Fruit fly (Drosophila melanogaster) whole organism, embryonic: ENCODE measurements around the gene twe.

Experiments
- CG10462 ChIP-seq: fragments of 200-800 bp; sonication (Bioruptor generic); optimal IDR thresholded peaks from 2 replicates; lab custom pipeline; 2016; ENCODE audit warnings: missing biosample characterization, missing genetic modification characterization
- CG10543 ChIP-seq: fragments of 200-800 bp; sonication (Bioruptor generic); optimal IDR thresholded peaks from 3 replicates; lab custom pipeline; 2017; ENCODE audit warnings: missing biosample characterization, mild to moderate bottlenecking, missing genetic modification characterization, moderate library complexity
- CG11696 ChIP-seq: fragments of 200-800 bp; sonication (Bioruptor generic); IDR thresholded peaks from 2 replicates; pipeline ENCODE4 v1.3.6; 2022; ENCODE audit warnings: missing biosample characterization, missing genetic modification characterization
- CG12299 ChIP-seq: fragments of 200-800 bp; sonication (Bioruptor generic); optimal IDR thresholded peaks from 2 replicates; lab custom pipeline; 2018; ENCODE audit warnings: missing biosample characterization, mild to moderate bottlenecking, missing genetic modification characterization
- CG17568 ChIP-seq: fragments of 200-800 bp; sonication (Bioruptor generic); optimal IDR thresholded peaks from 2 replicates; lab custom pipeline; 2018; ENCODE audit warnings: missing biosample characterization, mild to moderate bottlenecking, missing genetic modification characterization, moderate library complexity
- CG17829 ChIP-seq: fragments of 200-800 bp; optimal IDR thresholded peaks from 2 replicates; lab custom pipeline; 2019; ENCODE audit warnings: missing biosample characterization, mild to moderate bottlenecking, missing genetic modification characterization, moderate library complexity
- CG18599 ChIP-seq: fragments of 200-800 bp; sonication (Bioruptor generic); optimal IDR thresholded peaks from 3 replicates; lab custom pipeline; 2017; ENCODE audit warnings: missing biosample characterization, missing genetic modification characterization, mild to moderate bottlenecking, moderate library complexity, missing genetic modification reagents
- CG31365 ChIP-seq: fragments of 200-800 bp; sonication (Bioruptor generic); optimal IDR thresholded peaks from 2 replicates; lab custom pipeline; 2018; ENCODE audit warnings: missing biosample characterization, mild to moderate bottlenecking, missing genetic modification characterization
- CG6654 ChIP-seq: fragments of 200-800 bp; sonication (Bioruptor generic); optimal IDR thresholded peaks from 2 replicates; lab custom pipeline; 2017; ENCODE audit warnings: missing biosample characterization, mild to moderate bottlenecking, missing genetic modification characterization
- CG6683 ChIP-seq: fragments of 200-800 bp; sonication (Bioruptor generic); optimal IDR thresholded peaks from 2 replicates; lab custom pipeline; 2017; ENCODE audit warnings: missing biosample characterization, mild to moderate bottlenecking, missing genetic modification characterization, missing genetic modification reagents
- CG6813 ChIP-seq: fragments of 200-800 bp; sonication (Bioruptor generic); optimal IDR thresholded peaks from 2 replicates; lab custom pipeline; 2017; ENCODE audit warnings: missing biosample characterization, missing genetic modification characterization, mild to moderate bottlenecking, moderate library complexity, missing genetic modification reagents
- CG7556 ChIP-seq: fragments of 200-800 bp; sonication (Bioruptor generic); optimal IDR thresholded peaks from 2 replicates; lab custom pipeline; 2017; ENCODE audit warnings: missing biosample characterization, mild to moderate bottlenecking, missing genetic modification characterization
- D ChIP-seq, 2 experiments: fragments of 200-800 bp in 1 of 2; fragments of >200 bp in 1 of 2; sonication (Bioruptor generic) in 1 of 2; optimal IDR thresholded peaks; 2 replicates in 1 of 2; 3 replicates in 1 of 2; lab custom pipeline; 2017; ENCODE audit warnings: mild to moderate bottlenecking in 1 of 2, missing biosample characterization in 1 of 2, missing genetic modification characterization in 1 of 2, missing genetic modification reagents in 1 of 2
- D19A ChIP-seq: fragments of 200-800 bp; optimal IDR thresholded peaks from 3 replicates; lab custom pipeline; 2019; ENCODE audit warnings: missing biosample characterization, mild to moderate bottlenecking, missing genetic modification characterization, moderate library complexity
- Dip3 ChIP-seq: fragments of 200-800 bp; sonication (Bioruptor generic); optimal IDR thresholded peaks from 3 replicates; lab custom pipeline; 2016; ENCODE audit warnings: missing biosample characterization, missing genetic modification characterization
- ERR ChIP-seq: fragments of 200-800 bp; sonication (Bioruptor generic); optimal IDR thresholded peaks from 2 replicates; lab custom pipeline; 2016; ENCODE audit warnings: missing biosample characterization, missing genetic modification characterization
- Elba2 ChIP-seq: fragments of 200-800 bp; sonication (Bioruptor generic); optimal IDR thresholded peaks from 3 replicates; lab custom pipeline; 2016; ENCODE audit warnings: missing biosample characterization, missing genetic modification characterization
- H15 ChIP-seq: fragments of 200-800 bp; sonication (Bioruptor generic); IDR thresholded peaks from 3 replicates; pipeline ENCODE4 v1.3.6; 2022; ENCODE audit warnings: missing biosample characterization, missing genetic modification characterization
- Hand ChIP-seq: fragments of 200-800 bp; sonication (Bioruptor generic); optimal IDR thresholded peaks from 2 replicates; lab custom pipeline; 2017; ENCODE audit warnings: mild to moderate bottlenecking, missing biosample characterization, missing genetic modification reagents, missing genetic modification characterization
- Hey ChIP-seq: fragments of 200-800 bp; sonication (Bioruptor generic); optimal IDR thresholded peaks from 3 replicates; lab custom pipeline; 2018; ENCODE audit warnings: missing biosample characterization, mild to moderate bottlenecking, missing genetic modification characterization
- MTF-1 ChIP-seq: fragments of 200-800 bp; sonication (Bioruptor generic); optimal IDR thresholded peaks from 2 replicates; lab custom pipeline; 2018; ENCODE audit warnings: missing biosample characterization, mild to moderate bottlenecking, missing genetic modification characterization, borderline replicate concordance
- Max ChIP-seq: fragments of 200-800 bp; sonication (Bioruptor generic); optimal IDR thresholded peaks from 2 replicates; lab custom pipeline; 2016; ENCODE audit warnings: missing biosample characterization, mild to moderate bottlenecking, missing genetic modification characterization
- NfI ChIP-seq: fragments of 200-800 bp; sonication (Bioruptor generic); optimal IDR thresholded peaks from 3 replicates; lab custom pipeline; 2018; ENCODE audit warnings: missing biosample characterization, mild to moderate bottlenecking, missing genetic modification characterization, moderate library complexity
- Ravus ChIP-seq: fragments of 200-800 bp; sonication (Bioruptor generic); IDR thresholded peaks from 2 replicates; pipeline ENCODE4 v1.3.6; 2022; ENCODE audit warnings: missing biosample characterization, missing genetic modification characterization
- Trl ChIP-seq, 3 experiments: fragments of >200 bp in 2 of 3; fragments of 200-800 bp in 1 of 3; sonication (Bioruptor generic) in 1 of 3; optimal IDR thresholded peaks; 2 replicates in 1 of 3; 3 replicates in 2 of 3; lab custom pipeline; 2016 to 2017; ENCODE audit warnings: missing biosample characterization in 1 of 3, missing genetic modification characterization in 1 of 3
- ab ChIP-seq: fragments of 200-800 bp; sonication (Bioruptor generic); optimal IDR thresholded peaks from 2 replicates; lab custom pipeline; 2016; ENCODE audit warnings: missing biosample characterization, missing genetic modification characterization
- ase ChIP-seq: fragments of 200-800 bp; sonication (Bioruptor generic); IDR thresholded peaks from 3 replicates; pipeline ENCODE4 v1.3.6; 2022; ENCODE audit warnings: missing biosample characterization, missing genetic modification characterization
- cad ChIP-seq: fragments of >200 bp; optimal IDR thresholded peaks from 2 replicates; lab custom pipeline; 2017; ENCODE audit warnings: missing biosample characterization, missing genetic modification characterization
- caup ChIP-seq: fragments of 200-800 bp; sonication (Bioruptor generic); optimal IDR thresholded peaks from 3 replicates; lab custom pipeline; 2017; ENCODE audit warnings: missing biosample characterization, mild to moderate bottlenecking, missing genetic modification characterization, moderate library complexity; ENCODE audit not compliant: severe bottlenecking
- dmrt99B ChIP-seq: fragments of 200-800 bp; sonication (Bioruptor generic); optimal IDR thresholded peaks from 2 replicates; lab custom pipeline; 2018; ENCODE audit warnings: missing biosample characterization, mild to moderate bottlenecking, missing genetic modification characterization, moderate library complexity
- grau ChIP-seq: fragments of 200-800 bp; optimal IDR thresholded peaks from 3 replicates; lab custom pipeline; 2019; ENCODE audit warnings: missing biosample characterization, mild to moderate bottlenecking, missing genetic modification characterization, moderate library complexity
- h ChIP-seq: fragments of >200 bp; optimal IDR thresholded peaks from 2 replicates; lab custom pipeline; 2017
- hb ChIP-seq: fragments of 200-800 bp; sonication (Bioruptor generic); IDR thresholded peaks from 3 replicates; pipeline ENCODE4 v1.3.6; 2022; ENCODE audit warnings: missing biosample characterization, missing genetic modification characterization; ENCODE audit not compliant: partially characterized antibody
- insv ChIP-seq, 2 experiments: fragments of 200-800 bp; sonication (Bioruptor generic); optimal IDR thresholded peaks; 3 replicates each; lab custom pipeline; 2016 to 2018; ENCODE audit warnings: missing biosample characterization in 2 of 2, missing genetic modification characterization in 2 of 2
- jumu ChIP-seq: fragments of 200-800 bp; sonication (Bioruptor generic); optimal IDR thresholded peaks from 3 replicates; lab custom pipeline; 2016; ENCODE audit warnings: missing biosample characterization, missing genetic modification characterization
- lbe ChIP-seq: fragments of 200-800 bp; sonication (Bioruptor generic); optimal IDR thresholded peaks from 2 replicates; lab custom pipeline; 2016; ENCODE audit warnings: missing biosample characterization, mild to moderate bottlenecking, missing genetic modification characterization
- lov ChIP-seq, 2 experiments: fragments of 200-800 bp in 1 of 2; fragments of >200 bp in 1 of 2; sonication (Bioruptor generic) in 1 of 2; IDR thresholded peaks in 1 of 2; optimal IDR thresholded peaks in 1 of 2; 2 replicates in 1 of 2; 3 replicates in 1 of 2; pipeline versions ENCODE4 v1.3.6 to Lab custom; 2017 to 2022; ENCODE audit warnings: missing biosample characterization in 1 of 2, missing genetic modification characterization in 1 of 2
- nau ChIP-seq: fragments of 200-800 bp; sonication (Bioruptor generic); optimal IDR thresholded peaks from 3 replicates; lab custom pipeline; 2017; ENCODE audit warnings: missing biosample characterization, mild to moderate bottlenecking, missing genetic modification characterization, missing genetic modification reagents
- pan ChIP-seq, 4 experiments: fragments of >200 bp in 3 of 4; fragments of 200-800 bp in 1 of 4; sonication (Bioruptor generic) in 1 of 4; optimal IDR thresholded peaks in 3 of 4; IDR thresholded peaks in 1 of 4; 2 replicates each; pipeline versions ENCODE4 v1.3.6 to Lab custom; 2017 to 2022; ENCODE audit warnings: missing biosample characterization in 2 of 4, missing genetic modification characterization in 2 of 4, mixed read lengths in 1 of 4
- pzg ChIP-seq: fragments of 200-800 bp; sonication (Bioruptor generic); optimal IDR thresholded peaks from 3 replicates; lab custom pipeline; 2018; ENCODE audit warnings: missing biosample characterization, mild to moderate bottlenecking, missing genetic modification characterization, moderate library complexity
- repo ChIP-seq: fragments of 200-800 bp; sonication (Bioruptor generic); optimal IDR thresholded peaks from 2 replicates; lab custom pipeline; 2016; ENCODE audit warnings: missing biosample characterization, missing genetic modification characterization
- rib ChIP-seq: fragments of 200-800 bp; sonication (Bioruptor generic); IDR thresholded peaks from 2 replicates; pipeline ENCODE4 v1.3.6; 2022; ENCODE audit warnings: missing biosample characterization, missing genetic modification characterization
- scrt ChIP-seq: fragments of 200-800 bp; sonication (Bioruptor generic); optimal IDR thresholded peaks from 2 replicates; lab custom pipeline; 2018; ENCODE audit warnings: missing biosample characterization, mild to moderate bottlenecking, missing genetic modification characterization, moderate library complexity
- so ChIP-seq: fragments of 200-800 bp; sonication (Bioruptor generic); IDR thresholded peaks from 3 replicates; pipeline ENCODE4 v1.3.6; 2022; ENCODE audit warnings: missing biosample characterization, missing genetic modification characterization
- sqz ChIP-seq: fragments of 200-800 bp; sonication (Bioruptor generic); optimal IDR thresholded peaks from 3 replicates; lab custom pipeline; 2018; ENCODE audit warnings: missing biosample characterization, mild to moderate bottlenecking, missing genetic modification characterization
- tx ChIP-seq: fragments of 200-800 bp; sonication (Bioruptor generic); optimal IDR thresholded peaks from 2 replicates; lab custom pipeline; 2016; ENCODE audit warnings: missing biosample characterization, missing genetic modification characterization

twe gene

DNA sequence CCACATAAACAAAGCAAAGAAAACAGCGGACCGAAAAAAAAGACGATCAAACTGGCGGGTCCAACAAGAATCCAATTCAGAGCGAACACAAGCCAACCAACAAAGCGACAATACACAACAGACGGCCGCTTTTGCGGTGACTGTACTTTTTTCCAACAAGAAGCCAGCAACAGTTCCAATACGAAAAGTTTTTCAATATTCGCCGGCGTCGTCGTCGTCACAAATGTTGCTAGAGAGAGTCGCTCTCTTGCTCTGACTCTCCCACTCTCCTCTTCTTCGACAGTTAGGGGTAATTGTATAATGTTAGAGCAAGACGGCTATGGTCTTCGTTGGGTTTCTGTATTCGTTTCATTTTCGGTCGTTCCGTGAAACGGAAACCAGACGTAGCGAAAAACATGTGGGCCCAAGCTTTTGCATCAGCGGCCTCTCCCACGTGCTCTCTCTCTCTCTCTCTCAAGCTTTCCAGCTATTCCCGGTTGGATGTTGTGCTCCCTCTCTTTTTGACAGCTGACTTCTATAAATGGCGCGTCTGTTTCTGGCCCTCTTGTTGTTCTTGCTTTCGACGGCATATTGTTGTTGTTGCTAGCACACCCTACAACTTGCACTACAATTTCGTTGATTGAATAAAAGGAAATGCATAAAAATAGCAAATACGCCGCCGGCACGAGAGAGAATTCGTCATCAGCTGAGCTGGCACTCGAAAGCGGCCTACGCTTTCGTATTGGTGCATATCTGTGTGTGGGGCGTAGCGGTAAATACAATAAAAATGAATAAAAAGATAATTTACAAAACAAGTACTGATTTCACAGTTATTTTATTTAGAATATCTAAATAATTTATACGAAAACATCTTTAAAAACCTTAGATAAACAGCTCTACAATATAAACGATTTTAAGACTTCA, 7.8 kb upstream of the twe start (continued):
- peak; percentile 90 for TF ChIP-seq CG18599 (GFP tag; lab: Kevin White, UChicago)
- TF ChIP-seq ab (GFP tag; lab: Kevin White, UChicago) = peak; percentile 22
- TF ChIP-seq dmrt99B (tag; lab: Kevin White, UChicago) = peak; percentile 60
- TF ChIP-seq CG6813 = peak; percentile 96
- TF ChIP-seq tx (GFP tag; lab: Kevin White, UChicago) = no peak
- TF ChIP-seq CG31365 (tag; lab: Kevin White, UChicago) = peak; percentile 88
- TF ChIP-seq caup (GFP tag; lab: Kevin White, UChicago) = peak; percentile 96
- peak; percentile 87 for TF ChIP-seq CG6683 (GFP tag; lab: Kevin White, UChicago)
- TF ChIP-seq Ravus (GFP tag; lab: Robert Waterston, UW) = no peak
- peak; percentile 99 to 100 for TF ChIP-seq insv (GFP tag; optimal IDR thresholded peaks at IDR 0.05; lab: Kevin White, UChicago)
- TF ChIP-seq Elba2 (GFP tag; lab: Kevin White, UChicago) = peak; percentile 69
- TF ChIP-seq Hey = peak; percentile 83
- peak; percentile 93 for TF ChIP-seq Hand (GFP tag; lab: Kevin White, UChicago)
- TF ChIP-seq Max (GFP tag; lab: Kevin White, UChicago) = peak; percentile 91
- no peak for TF ChIP-seq H15
- TF ChIP-seq D (optimal IDR thresholded peaks at IDR 0.05; lab: Kevin White, UChicago) = peak; percentile 87
- TF ChIP-seq D (GFP tag; optimal IDR thresholded peaks at IDR 0.05; lab: Kevin White, UChicago) = peak; percentile 54
- peak; percentile 93 for TF ChIP-seq MTF-1 (GFP tag; lab: Kevin White, UChicago)
- no peak for TF ChIP-seq cad (GFP tag; lab: Kevin White, UChicago)
- no peak for TF ChIP-seq hb (GFP tag; lab: Robert Waterston, UW)
- peak; percentile 27 for TF ChIP-seq pzg (GFP tag; lab: Kevin White, UChicago)
- no peak for TF ChIP-seq CG6654
- no peak for TF ChIP-seq jumu (GFP tag; lab: Kevin White, UChicago)
- TF ChIP-seq ase = no peak
- TF ChIP-seq CG7556 (GFP tag; lab: Kevin White, UChicago) = peak; percentile 24
- no peak for TF ChIP-seq Dip3
- peak; percentile 21 for TF ChIP-seq repo (GFP tag; lab: Kevin White, UChicago)
- TF ChIP-seq sqz (GFP tag; lab: Kevin White, UChicago) = peak; percentile 92
- TF ChIP-seq nau (GFP tag; lab: Kevin White, UChicago) = peak; percentile 93
- TF ChIP-seq rib (GFP tag; lab: Robert Waterston, UW) = no peak
- no peak for TF ChIP-seq CG11696 (GFP tag; lab: Robert Waterston, UW)
- TF ChIP-seq ERR = peak; percentile 43
- TF ChIP-seq CG10543 (GFP tag; lab: Kevin White, UChicago) = peak; percentile 96
- TF ChIP-seq CG17568 (GFP tag; lab: Kevin White, UChicago) = peak; percentile 94
- TF ChIP-seq Trl (optimal IDR thresholded peaks at IDR 0.05; lab: Kevin White, UChicago) = peak; percentile 94 to 100
- TF ChIP-seq Trl (GFP tag; optimal IDR thresholded peaks at IDR 0.05; lab: Kevin White, UChicago) = peak; percentile 82
- peak; percentile 86 for TF ChIP-seq NfI
- no peak for TF ChIP-seq CG10462 (GFP tag; lab: Kevin White, UChicago)
- peak; percentile 94 for TF ChIP-seq scrt (GFP tag; lab: Kevin White, UChicago)
- no peak for TF ChIP-seq h (lab: Kevin White, UChicago)
- TF ChIP-seq grau = peak; percentile 67
- TF ChIP-seq CG17829 (tag; lab: Kevin White, UChicago) = peak; percentile 24
- peak; percentile 85 for TF ChIP-seq lbe
- peak; percentile 89 for TF ChIP-seq CG12299 (tag; lab: Kevin White, UChicago)
- TF ChIP-seq lov (optimal IDR thresholded peaks at IDR 0.05; lab: Kevin White, UChicago) = no peak
- TF ChIP-seq lov (GFP tag; IDR thresholded peaks at IDR 0.05; lab: Robert Waterston, UW) = no peak
- TF ChIP-seq pan (optimal IDR thresholded peaks at IDR 0.05; lab: Kevin White, UChicago) = no peak
- no peak for TF ChIP-seq pan (GFP tag; optimal IDR thresholded peaks at IDR 0.05 in 1 of 2, IDR thresholded peaks at IDR 0.05 in 1 of 2)
- TF ChIP-seq so (GFP tag; lab: Robert Waterston, UW) = no peak
- peak; percentile 15 for TF ChIP-seq D19A (tag; lab: Kevin White, UChicago)
